Worm (Caenorhabditis elegans) whole organism, L1 larva: Measurements from ENCODE around the gene Y50E8A.5.

Source experiments
- C04F5.9 ChIP-seq: sonication (generic microtip); optimal IDR thresholded peaks from 2 replicates; lab custom pipeline; 2016; ENCODE audit warnings: missing genetic modification characterization, missing compliant biosample characterization
- C16A3.4 ChIP-seq: fragments of 150-350 bp; optimal IDR thresholded peaks from 2 replicates; lab custom pipeline; 2014; ENCODE audit warnings: missing biosample characterization, missing genetic modification characterization
- F16B12.6 ChIP-seq: fragments of 150-350 bp; optimal IDR thresholded peaks from 2 replicates; lab custom pipeline; 2014; ENCODE audit warnings: missing biosample characterization, missing genetic modification characterization
- Y116A8C.19 ChIP-seq: sonication (generic microtip); optimal IDR thresholded peaks from 2 replicates; lab custom pipeline; 2016; ENCODE audit warnings: missing compliant biosample characterization, missing genetic modification characterization, borderline replicate concordance
- ama-1 ChIP-seq: fragments of 150-350 bp; optimal IDR thresholded peaks from 2 replicates; lab custom pipeline; 2014
- blmp-1 ChIP-seq: fragments of 150-350 bp; optimal IDR thresholded peaks from 2 replicates; lab custom pipeline; 2014; ENCODE audit warnings: missing biosample characterization, missing genetic modification characterization
- ceh-63 ChIP-seq: fragments of 200-800 bp; sonication (Bioruptor generic); optimal IDR thresholded peaks from 2 replicates; lab custom pipeline; 2018; ENCODE audit warnings: mild to moderate bottlenecking, missing genetic modification characterization, missing compliant biosample characterization
- dpl-1 ChIP-seq, 3 experiments: fragments of 150-350 bp in 2 of 3; sonication (generic microtip) in 1 of 3; optimal IDR thresholded peaks; 2 replicates each; lab custom pipeline; 2014 to 2017; ENCODE audit warnings: missing biosample characterization in 3 of 3, missing genetic modification characterization in 3 of 3, missing genetic modification reagents in 3 of 3
- efl-1 ChIP-seq, 4 experiments: fragments of 150-350 bp; optimal IDR thresholded peaks in 3 of 4; peaks in 1 of 4; 1 replicate in 1 of 4; 2 replicates in 3 of 4; lab custom pipeline; 2014; ENCODE audit warnings: missing biosample characterization in 2 of 4, missing genetic modification characterization in 2 of 4, missing genetic modification reagents in 2 of 4
- egl-13 ChIP-seq: sonication (generic microtip); optimal IDR thresholded peaks from 2 replicates; lab custom pipeline; 2016; ENCODE audit warnings: missing genotype, missing genetic modification reagents, missing genetic modification characterization, missing compliant biosample characterization
- elt-3 ChIP-seq, 6 experiments: fragments of 150-350 bp in 1 of 6; sonication (generic microtip); optimal IDR thresholded peaks; 2 replicates each; lab custom pipeline; 2017 to 2018; ENCODE audit warnings: missing biosample characterization in 6 of 6, missing genetic modification characterization in 6 of 6, inconsistent platforms in 1 of 6
- ets-5 ChIP-seq: fragments of 200-800 bp; sonication (Bioruptor generic); IDR thresholded peaks from 2 replicates; pipeline ENCODE4 v1.3.6; 2022; ENCODE audit warnings: missing genetic modification characterization, missing compliant biosample characterization
- fkh-4 ChIP-seq: sonication (generic microtip); optimal IDR thresholded peaks from 2 replicates; lab custom pipeline; 2016; ENCODE audit warnings: missing compliant biosample characterization, missing genetic modification characterization, borderline replicate concordance
- fkh-8 ChIP-seq: sonication (generic microtip); optimal IDR thresholded peaks from 2 replicates; lab custom pipeline; 2016; ENCODE audit warnings: mild to moderate bottlenecking, missing genetic modification characterization, missing compliant biosample characterization
- fos-1 ChIP-seq: fragments of 150-350 bp; optimal IDR thresholded peaks from 2 replicates; lab custom pipeline; 2014; ENCODE audit warnings: missing biosample characterization, missing genetic modification characterization
- irx-1 ChIP-seq: sonication (generic microtip); optimal IDR thresholded peaks from 2 replicates; lab custom pipeline; 2016; ENCODE audit warnings: missing genetic modification characterization, missing compliant biosample characterization
- isw-1 ChIP-seq: fragments of 200-800 bp; sonication (Bioruptor generic); IDR thresholded peaks from 2 replicates; pipeline ENCODE4 v1.3.6; 2022; ENCODE audit warnings: missing genetic modification characterization, missing compliant biosample characterization
- lin-13 ChIP-seq: fragments of 150-350 bp; optimal IDR thresholded peaks from 2 replicates; lab custom pipeline; 2014; ENCODE audit warnings: missing biosample characterization, missing genetic modification reagents, missing genetic modification characterization
- lin-15B ChIP-seq: fragments of 150-350 bp; sonication (generic microtip); optimal IDR thresholded peaks from 3 replicates; lab custom pipeline; 2014; ENCODE audit warnings: missing biosample characterization, missing genetic modification characterization
- lin-35 ChIP-seq, 2 experiments: fragments of 150-350 bp; optimal IDR thresholded peaks; 2 replicates each; lab custom pipeline; 2014; ENCODE audit warnings: missing biosample characterization in 2 of 2, missing genetic modification characterization in 2 of 2, missing genetic modification reagents in 2 of 2
- lin-39 ChIP-seq: fragments of 150-350 bp; optimal IDR thresholded peaks from 2 replicates; lab custom pipeline; 2014; ENCODE audit warnings: missing biosample characterization, missing genetic modification reagents, missing genetic modification characterization
- mab-9 ChIP-seq: fragments of 200-800 bp; sonication (Bioruptor generic); IDR thresholded peaks from 2 replicates; pipeline ENCODE4 v1.3.6; 2022; ENCODE audit warnings: missing genetic modification reagents, missing genetic modification characterization, missing compliant biosample characterization
- mef-2 ChIP-seq: fragments of 150-350 bp; optimal IDR thresholded peaks from 2 replicates; lab custom pipeline; 2014; ENCODE audit warnings: missing biosample characterization, missing genetic modification characterization
- nhr-12 ChIP-seq: sonication (generic microtip); optimal IDR thresholded peaks from 2 replicates; lab custom pipeline; 2017; ENCODE audit warnings: missing biosample characterization, missing genetic modification characterization
- nhr-237 ChIP-seq: fragments of 150-350 bp; optimal IDR thresholded peaks from 2 replicates; lab custom pipeline; 2014; ENCODE audit warnings: missing biosample characterization, missing genetic modification characterization
- nhr-71 ChIP-seq: sonication (generic microtip); optimal IDR thresholded peaks from 2 replicates; lab custom pipeline; 2016; ENCODE audit warnings: mild to moderate bottlenecking, missing genetic modification characterization, moderate library complexity, missing compliant biosample characterization
- nhr-76 ChIP-seq: sonication (generic microtip); optimal IDR thresholded peaks from 2 replicates; lab custom pipeline; 2017; ENCODE audit warnings: missing biosample characterization, missing genetic modification characterization
- nhr-77 ChIP-seq: fragments of 150-350 bp; optimal IDR thresholded peaks from 2 replicates; lab custom pipeline; 2014; ENCODE audit warnings: missing biosample characterization, missing genetic modification characterization
- pag-3 ChIP-seq: sonication (generic microtip); optimal IDR thresholded peaks from 2 replicates; lab custom pipeline; 2017; ENCODE audit warnings: missing genetic modification characterization, mild to moderate bottlenecking, missing compliant biosample characterization, antibody characterized with exemption, borderline replicate concordance; ENCODE audit not compliant: insufficient read depth
- rnt-1 ChIP-seq: sonication (generic microtip); optimal IDR thresholded peaks from 2 replicates; lab custom pipeline; 2016; ENCODE audit warnings: mild to moderate bottlenecking, missing genetic modification characterization, moderate library complexity, missing compliant biosample characterization
- skn-1 ChIP-seq: fragments of 150-350 bp; optimal IDR thresholded peaks from 2 replicates; lab custom pipeline; 2014; ENCODE audit warnings: missing biosample characterization, missing genetic modification characterization
- snpc-4 ChIP-seq: fragments of 150-350 bp; optimal IDR thresholded peaks from 2 replicates; lab custom pipeline; 2014; ENCODE audit warnings: missing biosample characterization, missing genetic modification characterization
- sox-4 ChIP-seq: sonication (generic microtip); optimal IDR thresholded peaks from 2 replicates; lab custom pipeline; 2016; ENCODE audit warnings: missing genetic modification characterization, missing compliant biosample characterization
- sup-37 ChIP-seq: fragments of 200-800 bp; sonication (Bioruptor generic); optimal IDR thresholded peaks from 2 replicates; lab custom pipeline; 2018; ENCODE audit warnings: mild to moderate bottlenecking, missing genetic modification characterization, missing compliant biosample characterization
- swsn-7 ChIP-seq: sonication (generic microtip); optimal IDR thresholded peaks from 2 replicates; lab custom pipeline; 2016; ENCODE audit warnings: missing genetic modification characterization, missing compliant biosample characterization
- tbx-2 ChIP-seq: sonication (generic microtip); optimal IDR thresholded peaks from 2 replicates; lab custom pipeline; 2016; ENCODE audit warnings: missing genetic modification characterization, missing compliant biosample characterization
- unc-62 ChIP-seq: fragments of 150-350 bp; optimal IDR thresholded peaks from 2 replicates; lab custom pipeline; 2014; ENCODE audit warnings: missing biosample characterization, missing genetic modification reagents, missing genetic modification characterization
- vab-15 ChIP-seq: sonication (generic microtip); optimal IDR thresholded peaks from 2 replicates; lab custom pipeline; 2017; ENCODE audit warnings: missing genotype, mild to moderate bottlenecking, missing genetic modification characterization, missing compliant biosample characterization
- xbp-1 ChIP-seq: sonication (generic microtip); optimal IDR thresholded peaks from 2 replicates; lab custom pipeline; 2016; ENCODE audit warnings: missing genetic modification characterization, missing compliant biosample characterization
- zip-4 ChIP-seq: fragments of 200-800 bp; sonication (Bioruptor generic); optimal IDR thresholded peaks from 2 replicates; lab custom pipeline; 2018; ENCODE audit warnings: mild to moderate bottlenecking, missing genetic modification characterization, moderate library complexity, missing compliant biosample characterization

The Y50E8A.5 gene

ce11 chrV:14736851-14737250, at the start of gene Y50E8A.5:
Y50E8A.5 (minus strand) TSS chrV:14736951.
- no peak for TF ChIP-seq tbx-2 (tag; lab: Kevin White, UChicago)

- no peak for TF ChIP-seq isw-1 (GFP tag; lab: Robert Waterston, UW)
- no peak for TF ChIP-seq fkh-8 (tag; lab: Kevin White, UChicago)
- TF ChIP-seq egl-13 = no peak
- TF ChIP-seq blmp-1 = no peak
- TF ChIP-seq dpl-1 (GFP tag; optimal IDR thresholded peaks at IDR 0.05; lab: Kevin White, UChicago) = peak in 1 of 3 experiments; percentile 12
- no peak for TF ChIP-seq efl-1 (optimal IDR thresholded peaks at IDR 0.05; lab: Kevin White, UChicago)
- peak in 1 of 2 experiments; percentile 35 for TF ChIP-seq efl-1 (GFP tag; optimal IDR thresholded peaks at IDR 0.05 in 1 of 2; lab: Kevin White, UChicago)
These were observed 48.0 kb upstream of the Y50E8A.5 start for ce11 chrV:14784787-14785186.

- TF ChIP-seq skn-1 (tag; lab: Kevin White, UChicago) (no peak), ets-5 (no peak), lin-15B (tag; lab: Kevin White, UChicago) (no peak), mef-2 (tag; lab: Kevin White, UChicago) (no peak), nhr-77 (tag; lab: Kevin White, UChicago) (no peak), snpc-4 (tag; lab: Kevin White, UChicago) (no peak), pag-3 (tag; lab: Kevin White, UChicago) (no peak), sup-37 (GFP tag; lab: Kevin White, UChicago) (no peak), irx-1 (tag; lab: Kevin White, UChicago) (no peak), rnt-1 (tag; lab: Kevin White, UChicago) (no peak), lin-39 (tag; lab: Kevin White, UChicago) (no peak), dpl-1 (GFP tag; optimal IDR thresholded peaks at IDR 0.05; lab: Kevin White, UChicago) (no peak), lin-13 (GFP tag; lab: Kevin White, UChicago) (no peak), vab-15 (tag; lab: Kevin White, UChicago) (no peak), zip-4 (GFP tag; lab: Kevin White, UChicago) (no peak), lin-35 (GFP tag; optimal IDR thresholded peaks at IDR 0.05; lab: Kevin White, UChicago) (no peak)
- TF ChIP-seq, all 84 proteins: peak for 0
These were observed 47.5 kb upstream of the Y50E8A.5 start, which contains the start of gene Y50E8A.12 for ce11 chrV:14784160-14784774. Y50E8A.12 (minus strand) TSS chrV:14784210.

- TF ChIP-seq C04F5.9 (tag; lab: Kevin White, UChicago) = no peak
- TF ChIP-seq fos-1 (tag; lab: Kevin White, UChicago) = no peak
These were observed 44.4 kb upstream of the Y50E8A.5 start, which contains the start of gene Y50E8A.11 for ce11 chrV:14781130-14781529. Y50E8A.11 (plus strand) TSS chrV:14781430.

- TF ChIP-seq nhr-237 (tag; lab: Kevin White, UChicago) = no peak
These were observed 42.9 kb upstream of the Y50E8A.5 start, which contains the start of the genes scrm-7 and Y50E8A.10 for ce11 chrV:14779644-14780043. scrm-7 (minus strand) TSS chrV:14779744. Y50E8A.10 (plus strand) TSS chrV:14779996.

- TF ChIP-seq efl-1 (optimal IDR thresholded peaks at IDR 0.05; lab: Kevin White, UChicago) = peak; percentile 39 to 50
- TF ChIP-seq efl-1 (GFP tag; optimal IDR thresholded peaks at IDR 0.05 in 1 of 2; lab: Kevin White, UChicago) = no peak
- TF ChIP-seq Y116A8C.19 (tag; lab: Kevin White, UChicago) = no peak
- no peak for TF ChIP-seq mab-9 (GFP tag; lab: Robert Waterston, UW)
- TF ChIP-seq elt-3 (tag; optimal IDR thresholded peaks at IDR 0.05; lab: Kevin White, UChicago) = peak in 2 of 6 experiments; percentile 10 to 44
- no peak for TF ChIP-seq xbp-1
- TF ChIP-seq C16A3.4 (tag; lab: Kevin White, UChicago) = no peak
- peak; percentile 83 for TF ChIP-seq skn-1 (tag; lab: Kevin White, UChicago)
- no peak for TF ChIP-seq F16B12.6 (tag; lab: Kevin White, UChicago)
- TF ChIP-seq lin-39 (tag; lab: Kevin White, UChicago) = no peak
- no peak for TF ChIP-seq nhr-71
- TF ChIP-seq sox-4 (tag; lab: Kevin White, UChicago) = no peak
- TF ChIP-seq ama-1 = no peak
- no peak for TF ChIP-seq mef-2 (tag; lab: Kevin White, UChicago)
- no peak for TF ChIP-seq fkh-4 (tag; lab: Kevin White, UChicago)
- no peak for TF ChIP-seq tbx-2 (tag; lab: Kevin White, UChicago)
- no peak for TF ChIP-seq C04F5.9 (tag; lab: Kevin White, UChicago)
- TF ChIP-seq dpl-1 (GFP tag; optimal IDR thresholded peaks at IDR 0.05; lab: Kevin White, UChicago) = peak in 2 of 3 experiments; percentile 1 to 11
- TF ChIP-seq nhr-12 = no peak
- TF ChIP-seq ceh-63 = no peak
- no peak for TF ChIP-seq nhr-237 (tag; lab: Kevin White, UChicago)
- no peak for TF ChIP-seq isw-1 (GFP tag; lab: Robert Waterston, UW)
- no peak for TF ChIP-seq swsn-7
- TF ChIP-seq nhr-76 (tag; lab: Kevin White, UChicago) = no peak
- TF ChIP-seq unc-62 (GFP tag; lab: Kevin White, UChicago) = no peak
- no peak for TF ChIP-seq egl-13
These were observed 36.3 kb upstream of the Y50E8A.5 start, which contains the start of gene haf-7 for ce11 chrV:14773048-14773447. haf-7 (plus strand) TSS chrV:14773258.
